Fruit fly (Drosophila melanogaster) whole organism, prepupa: ENCODE measurements around the gene ArfGAP3.
"Not testable (repeated sequence)": the region's sequence is repeated elsewhere in the genome, so short reads cannot be mapped to it uniquely, and the experiment has no call there.

ENCODE experiments used
- CG10669 ChIP-seq: fragments of 200-800 bp; sonication (Bioruptor generic); optimal IDR thresholded peaks from 3 replicates; lab custom pipeline; 2018; ENCODE audit warnings: missing biosample characterization, mild to moderate bottlenecking, missing genetic modification characterization, moderate library complexity
- CG15336 ChIP-seq: fragments of 200-800 bp; sonication (Bioruptor generic); IDR thresholded peaks from 2 replicates; pipeline ENCODE4 v1.3.6; 2022; ENCODE audit warnings: missing biosample characterization, missing genetic modification characterization
- CG1621 ChIP-seq: fragments of 200-800 bp; sonication (Bioruptor generic); optimal IDR thresholded peaks from 3 replicates; lab custom pipeline; 2018; ENCODE audit warnings: missing biosample characterization, mild to moderate bottlenecking, missing genetic modification characterization
- CG16779 ChIP-seq: fragments of 200-800 bp; sonication (Bioruptor generic); optimal IDR thresholded peaks from 3 replicates; lab custom pipeline; 2017; ENCODE audit warnings: missing biosample characterization, mild to moderate bottlenecking, missing genetic modification characterization
- CG31627 ChIP-seq: fragments of 200-800 bp; sonication (Bioruptor generic); optimal IDR thresholded peaks from 3 replicates; lab custom pipeline; 2016; ENCODE audit warnings: missing biosample characterization, missing genetic modification characterization
- CG34406 ChIP-seq: fragments of 200-800 bp; sonication (Bioruptor generic); optimal IDR thresholded peaks from 3 replicates; lab custom pipeline; 2016; ENCODE audit warnings: missing biosample characterization, missing genetic modification characterization
- CG3919 ChIP-seq: fragments of 200-800 bp; sonication (Bioruptor generic); optimal IDR thresholded peaks from 3 replicates; lab custom pipeline; 2016; ENCODE audit warnings: missing biosample characterization, missing genetic modification characterization
- CG6276 ChIP-seq: fragments of 200-800 bp; sonication (Bioruptor generic); optimal IDR thresholded peaks from 2 replicates; lab custom pipeline; 2017; ENCODE audit warnings: missing biosample characterization, mild to moderate bottlenecking, missing genetic modification characterization
- CG6854 ChIP-seq: fragments of 200-800 bp; sonication (Bioruptor generic); optimal IDR thresholded peaks from 2 replicates; lab custom pipeline; 2017; ENCODE audit warnings: missing biosample characterization, mild to moderate bottlenecking, missing genetic modification characterization
- CG7368 ChIP-seq: fragments of 200-800 bp; sonication (Bioruptor generic); optimal IDR thresholded peaks from 3 replicates; lab custom pipeline; 2016; ENCODE audit warnings: missing biosample characterization, missing genetic modification characterization
- CG8119 ChIP-seq: fragments of 200-800 bp; sonication (Bioruptor generic); IDR thresholded peaks from 3 replicates; pipeline ENCODE4 v1.3.6; 2022; ENCODE audit warnings: missing biosample characterization, missing genetic modification characterization
- CG8632 ChIP-seq: fragments of 200-800 bp; sonication (Bioruptor generic); optimal IDR thresholded peaks from 3 replicates; lab custom pipeline; 2016; ENCODE audit warnings: missing biosample characterization, missing genetic modification characterization
- CG9139 ChIP-seq: fragments of 200-800 bp; sonication (Bioruptor generic); optimal IDR thresholded peaks from 3 replicates; lab custom pipeline; 2017; ENCODE audit warnings: missing biosample characterization, mild to moderate bottlenecking, missing genetic modification characterization
- Eip78C ChIP-seq: fragments of 200-800 bp; sonication (Bioruptor generic); peaks from one replicate; lab custom pipeline; 2016; ENCODE audit warnings: missing biosample characterization, missing genetic modification characterization
- Eip93F ChIP-seq: fragments of 200-800 bp; sonication (Bioruptor generic); optimal IDR thresholded peaks from 2 replicates; lab custom pipeline; 2016; ENCODE audit warnings: missing biosample characterization, mild to moderate bottlenecking, missing genetic modification characterization
- Ets21C ChIP-seq: fragments of 200-800 bp; sonication (Bioruptor generic); optimal IDR thresholded peaks from 3 replicates; lab custom pipeline; 2016; ENCODE audit warnings: missing biosample characterization, missing genetic modification characterization
- Hr38 ChIP-seq: sonication (Bioruptor generic); optimal IDR thresholded peaks from 2 replicates; lab custom pipeline; 2016; ENCODE audit warnings: missing biosample characterization, missing genetic modification characterization
- Hr39 ChIP-seq: fragments of 200-800 bp; sonication (Bioruptor generic); optimal IDR thresholded peaks from 2 replicates; lab custom pipeline; 2016; ENCODE audit warnings: missing biosample characterization, missing genetic modification characterization
- Met ChIP-seq: fragments of 200-800 bp; sonication (Bioruptor generic); optimal IDR thresholded peaks from 3 replicates; lab custom pipeline; 2016; ENCODE audit warnings: missing biosample characterization, missing genetic modification characterization
- OdsH ChIP-seq: fragments of 200-800 bp; sonication (Bioruptor generic); optimal IDR thresholded peaks from 3 replicates; lab custom pipeline; 2016; ENCODE audit warnings: missing biosample characterization, missing genetic modification characterization
- Smox ChIP-seq: fragments of 200-800 bp; sonication (Bioruptor generic); optimal IDR thresholded peaks from 3 replicates; lab custom pipeline; 2016; ENCODE audit warnings: missing biosample characterization, missing genetic modification characterization
- Sox14 ChIP-seq: fragments of 200-800 bp; sonication (Bioruptor generic); optimal IDR thresholded peaks from 3 replicates; lab custom pipeline; 2016; ENCODE audit warnings: missing biosample characterization, missing genetic modification characterization
- acj6 ChIP-seq: fragments of 200-800 bp; sonication (Bioruptor generic); optimal IDR thresholded peaks from 3 replicates; lab custom pipeline; 2016; ENCODE audit warnings: missing biosample characterization, missing genetic modification characterization
- dsx ChIP-seq: fragments of 200-800 bp; optimal IDR thresholded peaks from 3 replicates; lab custom pipeline; 2019; ENCODE audit warnings: missing biosample characterization, mild to moderate bottlenecking, missing genetic modification characterization, moderate library complexity; ENCODE audit not compliant: poor library complexity, severe bottlenecking
- eg ChIP-seq: fragments of 200-800 bp; sonication (Bioruptor generic); IDR thresholded peaks from 3 replicates; pipeline ENCODE4 v1.3.6; 2022; ENCODE audit warnings: missing biosample characterization, missing genetic modification characterization
- fd59A ChIP-seq: fragments of 200-800 bp; sonication (Bioruptor generic); optimal IDR thresholded peaks from 2 replicates; lab custom pipeline; 2017; ENCODE audit warnings: missing biosample characterization, mild to moderate bottlenecking, missing genetic modification characterization, missing genetic modification reagents
- fkh ChIP-seq: fragments of 200-800 bp; sonication (Bioruptor generic); optimal IDR thresholded peaks from 3 replicates; lab custom pipeline; 2017; ENCODE audit warnings: missing biosample characterization, mild to moderate bottlenecking, missing genetic modification characterization, moderate library complexity
- net ChIP-seq: fragments of 200-800 bp; sonication (Bioruptor generic); optimal IDR thresholded peaks from 3 replicates; lab custom pipeline; 2016; ENCODE audit warnings: missing biosample characterization, missing genetic modification characterization
- topi ChIP-seq: fragments of 200-800 bp; sonication (Bioruptor generic); optimal IDR thresholded peaks from 3 replicates; lab custom pipeline; 2016; ENCODE audit warnings: missing biosample characterization, missing genetic modification characterization

The ArfGAP3 gene

DNA sequence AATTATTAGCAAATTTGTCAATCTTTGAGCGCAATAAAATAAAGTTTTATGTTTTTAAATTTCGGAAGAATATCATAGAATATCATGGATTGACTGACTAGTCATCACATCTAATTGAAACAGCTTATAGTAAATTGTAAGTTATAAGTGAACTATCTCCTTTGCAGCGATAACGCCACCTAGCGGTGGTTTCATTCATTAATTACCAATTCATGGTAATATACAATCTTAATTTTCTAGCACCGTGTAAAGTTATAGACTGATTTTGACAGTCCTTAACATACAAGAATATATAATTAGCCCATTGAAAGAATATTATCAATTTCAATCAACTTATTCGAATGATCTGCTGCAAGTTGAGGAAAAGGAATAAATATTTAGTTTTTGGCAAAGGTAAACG lies 3.8 kb downstream of the ArfGAP3 start:
- TF ChIP-seq Eip78C (GFP tag; lab: Kevin White, UChicago) (peak; percentile 4), CG6276 (GFP tag; lab: Kevin White, UChicago) (no peak)

DNA sequence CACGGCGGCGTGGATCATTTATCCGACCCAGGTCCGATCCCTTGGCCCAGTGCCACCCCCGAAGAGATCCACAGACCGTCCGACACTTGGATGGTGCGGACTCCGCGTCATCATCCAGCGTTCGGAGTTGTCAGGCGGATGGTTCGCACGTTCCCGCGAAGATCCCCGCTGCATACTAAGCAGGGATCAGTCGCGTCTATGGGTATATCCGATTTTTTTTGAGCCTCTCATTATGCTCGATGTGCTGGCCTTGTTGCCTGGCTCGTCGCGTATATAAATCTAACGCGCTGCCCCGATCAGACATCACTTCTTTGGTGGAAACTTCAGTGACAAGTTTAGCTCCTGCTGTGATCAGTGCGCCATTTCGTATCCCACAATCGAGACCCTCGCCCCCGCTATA lies 5.5 kb downstream of the ArfGAP3 start, which contains the start of gene CG11370:
TSS of gene CG11370 (plus strand) at position 301 of the 400 bp plus-strand sequence.
- TF ChIP-seq CG9139 (GFP tag; lab: Kevin White, UChicago): no peak
- TF ChIP-seq eg (GFP tag; lab: Robert Waterston, UW): no peak

DNA sequence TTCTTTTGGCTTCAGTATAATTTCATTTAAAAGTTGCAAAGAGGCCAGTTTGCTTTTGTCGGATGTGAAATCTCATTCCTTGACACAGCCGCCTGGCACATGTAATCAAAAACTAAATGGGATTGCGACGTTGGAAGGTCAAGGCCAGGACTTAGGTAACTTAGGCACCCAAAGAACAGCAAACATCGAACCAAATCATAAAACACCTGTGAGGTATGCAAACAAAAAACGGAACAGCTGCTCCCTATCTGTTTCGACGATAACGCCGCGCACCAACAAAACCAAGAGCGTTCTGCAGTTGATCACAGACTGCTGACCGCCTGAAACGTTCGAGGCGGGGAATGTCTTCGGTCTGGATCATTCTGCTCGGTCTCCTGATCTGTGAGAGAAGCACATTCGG lies 18.2 kb downstream of the ArfGAP3 start, which contains the start of gene CG45116:
TSS of gene CG45116 (plus strand) at position 301 of the 400 bp plus-strand sequence.
- TF ChIP-seq fkh (GFP tag; lab: Kevin White, UChicago): peak; percentile 46
- no peak for TF ChIP-seq net (GFP tag; lab: Kevin White, UChicago)

DNA sequence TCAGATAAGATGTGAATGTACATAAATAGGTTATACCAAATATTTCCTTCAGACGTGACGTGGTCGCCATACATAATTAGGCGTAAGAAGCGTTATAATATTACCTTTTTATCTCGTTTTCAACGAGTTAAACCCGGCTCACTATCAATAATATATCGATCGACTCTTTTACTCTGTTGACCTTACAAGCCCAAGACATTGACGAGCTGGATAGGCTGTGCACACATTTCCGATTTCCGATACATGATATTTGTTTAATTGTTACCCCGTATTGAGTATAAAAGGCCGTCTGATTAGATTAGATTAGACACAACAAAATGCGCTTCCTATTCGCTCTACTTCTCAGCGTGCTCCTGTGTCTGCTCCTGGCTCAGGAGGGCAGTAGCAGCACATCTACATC lies 20.4 kb downstream of the ArfGAP3 start, which contains the start of gene CG32453:
TSS of gene CG32453 (plus strand) at position 301 of the 400 bp plus-strand sequence.
- not testable (repeated sequence) for TF ChIP-seq CG1621 (tag; lab: Kevin White, UChicago); CG10669 (GFP tag; lab: Kevin White, UChicago); CG34406

DNA sequence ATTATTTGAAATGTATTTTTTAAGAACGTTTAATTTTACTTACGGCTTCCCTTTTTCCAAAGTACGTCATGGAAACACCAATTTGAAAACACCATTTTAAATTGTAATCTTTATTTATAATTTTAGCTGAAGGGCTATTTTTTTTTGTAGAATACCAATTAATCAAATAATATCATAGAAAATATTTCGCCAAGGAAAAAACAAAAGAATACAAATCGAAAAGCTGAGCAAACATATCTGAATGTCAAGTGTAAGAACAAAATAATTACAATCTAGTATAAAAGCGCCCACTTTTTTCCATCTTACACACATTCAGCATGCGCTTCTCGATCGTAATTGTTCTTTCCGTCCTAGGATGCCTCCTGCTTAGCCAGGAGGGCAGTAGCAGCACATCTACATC lies 21.7 kb downstream of the ArfGAP3 start, which contains the start of gene CG14452:
TSS of gene CG14452 (plus strand) at position 301 of the 400 bp plus-strand sequence.
- TF ChIP-seq CG8632 (GFP tag; lab: Kevin White, UChicago): no peak
- TF ChIP-seq Hr38 (GFP tag; lab: Kevin White, UChicago): no peak
- TF ChIP-seq, all 60 proteins: peak for 0

DNA sequence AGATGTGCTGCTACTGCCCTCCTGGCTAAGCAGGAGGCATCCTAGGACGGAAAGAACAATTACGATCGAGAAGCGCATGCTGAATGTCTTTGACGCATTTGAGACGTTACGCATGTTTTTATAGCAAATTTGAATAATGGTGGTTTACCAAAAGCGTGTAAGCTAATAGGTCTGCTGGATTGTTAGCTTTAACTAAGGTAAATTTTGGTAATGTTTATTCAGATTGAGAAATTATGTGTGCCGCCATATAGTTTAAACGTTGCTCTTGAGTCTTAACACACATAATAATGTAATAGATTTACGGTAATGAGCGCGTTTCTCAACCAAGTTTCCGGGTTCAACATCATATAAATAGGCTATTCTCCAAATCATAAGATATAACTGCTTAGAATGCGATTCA lies 23.7 kb downstream of the ArfGAP3 start, which contains the start of the genes CG12546 and CG14453:
TSS of gene CG12546 (minus strand) at position 101 of the 400 bp plus-strand sequence.
TSS of gene CG14453 (plus strand) at position 372 of the 400 bp plus-strand sequence.
- no peak for TF ChIP-seq Hr39 (GFP tag; lab: Kevin White, UChicago)
- TF ChIP-seq dsx (GFP tag; lab: Kevin White, UChicago): no peak
- no peak for TF ChIP-seq CG3919 (GFP tag; lab: Kevin White, UChicago)
- TF ChIP-seq Eip78C (GFP tag; lab: Kevin White, UChicago): no peak
- no peak for TF ChIP-seq Sox14 (GFP tag; lab: Kevin White, UChicago)
- TF ChIP-seq OdsH (GFP tag; lab: Kevin White, UChicago): no peak
- no peak for TF ChIP-seq CG7368 (GFP tag; lab: Kevin White, UChicago)
- no peak for TF ChIP-seq CG6854 (GFP tag; lab: Kevin White, UChicago)
- no peak for TF ChIP-seq Smox
- TF ChIP-seq Hr38 (GFP tag; lab: Kevin White, UChicago): no peak
- no peak for TF ChIP-seq acj6
- TF ChIP-seq fkh (GFP tag; lab: Kevin White, UChicago): no peak

DNA sequence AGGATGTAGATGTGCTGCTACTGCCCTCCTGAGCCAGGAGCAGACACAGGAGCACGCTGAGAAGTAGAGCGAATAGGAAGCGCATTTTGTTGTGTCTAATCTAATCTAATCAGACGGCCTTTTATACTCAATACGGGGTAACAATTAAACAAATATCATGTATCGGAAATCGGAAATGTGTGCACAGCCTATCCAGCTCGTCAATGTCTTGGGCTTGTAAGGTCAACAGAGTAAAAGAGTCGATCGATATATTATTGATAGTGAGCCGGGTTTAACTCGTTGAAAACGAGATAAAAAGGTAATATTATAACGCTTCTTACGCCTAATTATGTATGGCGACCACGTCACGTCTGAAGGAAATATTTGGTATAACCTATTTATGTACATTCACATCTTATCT lies 24.9 kb downstream of the ArfGAP3 start, which contains the start of gene CG14454:
TSS of gene CG14454 (minus strand) at position 101 of the 400 bp plus-strand sequence.
- not testable (repeated sequence) for TF ChIP-seq fd59A, CG6854, Ets21C (GFP tag; lab: Kevin White, UChicago)
- TF ChIP-seq, all 60 proteins: peak for 0; not testable (repeated sequence) for 60

DNA sequence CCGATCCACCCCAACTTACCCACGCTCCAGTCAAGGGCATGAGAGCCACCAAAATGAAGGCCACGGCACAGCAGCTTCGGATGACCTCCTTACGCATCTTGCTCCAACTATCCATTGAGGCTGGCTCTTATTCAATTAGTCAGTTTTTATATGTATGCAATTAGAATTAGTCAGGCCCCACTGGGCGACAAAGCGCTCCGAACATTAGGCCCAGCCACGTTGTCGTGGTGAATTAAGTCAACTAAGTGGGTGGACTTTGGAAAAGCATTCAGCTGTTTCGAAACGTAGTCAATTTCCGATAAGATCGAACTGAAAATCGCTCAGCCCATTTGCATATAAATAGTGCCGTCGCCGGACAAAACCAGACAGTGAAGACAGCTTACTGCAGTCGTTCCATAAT lies 30.4 kb downstream of the ArfGAP3 start, which contains the start of the genes CG14455 and CG14456:
TSS of gene CG14455 (minus strand) at position 101 of the 400 bp plus-strand sequence.
TSS of gene CG14456 (plus strand) at position 236 of the 400 bp plus-strand sequence.
- TF ChIP-seq Met (no peak), OdsH (GFP tag; lab: Kevin White, UChicago) (no peak), CG8119 (GFP tag; lab: Robert Waterston, UW) (no peak), CG31627 (GFP tag; lab: Kevin White, UChicago) (no peak), Eip93F (GFP tag; lab: Kevin White, UChicago) (no peak), CG1621 (tag; lab: Kevin White, UChicago) (no peak), topi (GFP tag; lab: Kevin White, UChicago) (no peak), CG15336 (no peak), CG16779 (tag; lab: Kevin White, UChicago) (no peak)
